Fruit fly (Drosophila melanogaster): ENCODE data around the gene CG11601.

dm6 chr2L:246656-247340 lies 36.3 kb downstream of the CG11601 start:
- TF ChIP-seq ttk (optimal IDR thresholded peaks at IDR 0.05): no peak
- no peak for TF ChIP-seq Myc (optimal IDR thresholded peaks at IDR 0.05)
- TF ChIP-seq psq (optimal IDR thresholded peaks at IDR 0.05): peak; percentile 80

Measured in Kc167 (cell line).